Fruit fly (Drosophila melanogaster) whole organism, adult: Measurements from ENCODE around the gene CG6230.

Experiments
- CG11617 ChIP-seq: fragments of 200-800 bp; sonication (Bioruptor generic); optimal IDR thresholded peaks from 2 replicates; lab custom pipeline; 2017; ENCODE audit warnings: mild to moderate bottlenecking, missing biosample characterization, missing genetic modification reagents, missing genetic modification characterization
- CG12768 ChIP-seq: fragments of 200-800 bp; sonication (Bioruptor generic); optimal IDR thresholded peaks from 2 replicates; lab custom pipeline; 2017; ENCODE audit warnings: missing biosample characterization, missing genetic modification characterization, mild to moderate bottlenecking, moderate library complexity, missing genetic modification reagents
- CG1620 ChIP-seq: fragments of 200-800 bp; sonication (Bioruptor generic); optimal IDR thresholded peaks from 2 replicates; lab custom pipeline; 2016; ENCODE audit warnings: missing biosample characterization, missing genetic modification characterization
- CG5204 ChIP-seq: fragments of 200-800 bp; sonication (Bioruptor generic); optimal IDR thresholded peaks from 2 replicates; lab custom pipeline; 2016; ENCODE audit warnings: missing biosample characterization, missing genetic modification characterization
- CG7045 ChIP-seq: fragments of 200-800 bp; sonication (Bioruptor generic); optimal IDR thresholded peaks from 2 replicates; lab custom pipeline; 2017; ENCODE audit warnings: missing biosample characterization, mild to moderate bottlenecking, missing genetic modification characterization
- Clk ChIP-seq: fragments of 200-800 bp; sonication (Bioruptor generic); optimal IDR thresholded peaks from 2 replicates; lab custom pipeline; 2017; ENCODE audit warnings: missing biosample characterization, missing genetic modification characterization
- bab1 ChIP-seq: fragments of 200-800 bp; sonication (Bioruptor generic); optimal IDR thresholded peaks from 3 replicates; lab custom pipeline; 2019; ENCODE audit warnings: missing biosample characterization, mild to moderate bottlenecking, missing genetic modification characterization, moderate library complexity
- kay ChIP-seq: fragments of 200-800 bp; sonication (Bioruptor generic); peaks from one replicate; lab custom pipeline; 2016; ENCODE audit warnings: missing biosample characterization, missing genetic modification characterization, borderline replicate concordance
- ovo ChIP-seq: fragments of 200-800 bp; sonication (Bioruptor generic); optimal IDR thresholded peaks from 2 replicates; lab custom pipeline; 2016; ENCODE audit warnings: missing biosample characterization, missing genetic modification characterization
- tj ChIP-seq: fragments of 200-800 bp; sonication (Bioruptor generic); optimal IDR thresholded peaks from 3 replicates; lab custom pipeline; 2017; ENCODE audit warnings: missing biosample characterization, mild to moderate bottlenecking, missing genetic modification characterization, moderate library complexity

DNA sequence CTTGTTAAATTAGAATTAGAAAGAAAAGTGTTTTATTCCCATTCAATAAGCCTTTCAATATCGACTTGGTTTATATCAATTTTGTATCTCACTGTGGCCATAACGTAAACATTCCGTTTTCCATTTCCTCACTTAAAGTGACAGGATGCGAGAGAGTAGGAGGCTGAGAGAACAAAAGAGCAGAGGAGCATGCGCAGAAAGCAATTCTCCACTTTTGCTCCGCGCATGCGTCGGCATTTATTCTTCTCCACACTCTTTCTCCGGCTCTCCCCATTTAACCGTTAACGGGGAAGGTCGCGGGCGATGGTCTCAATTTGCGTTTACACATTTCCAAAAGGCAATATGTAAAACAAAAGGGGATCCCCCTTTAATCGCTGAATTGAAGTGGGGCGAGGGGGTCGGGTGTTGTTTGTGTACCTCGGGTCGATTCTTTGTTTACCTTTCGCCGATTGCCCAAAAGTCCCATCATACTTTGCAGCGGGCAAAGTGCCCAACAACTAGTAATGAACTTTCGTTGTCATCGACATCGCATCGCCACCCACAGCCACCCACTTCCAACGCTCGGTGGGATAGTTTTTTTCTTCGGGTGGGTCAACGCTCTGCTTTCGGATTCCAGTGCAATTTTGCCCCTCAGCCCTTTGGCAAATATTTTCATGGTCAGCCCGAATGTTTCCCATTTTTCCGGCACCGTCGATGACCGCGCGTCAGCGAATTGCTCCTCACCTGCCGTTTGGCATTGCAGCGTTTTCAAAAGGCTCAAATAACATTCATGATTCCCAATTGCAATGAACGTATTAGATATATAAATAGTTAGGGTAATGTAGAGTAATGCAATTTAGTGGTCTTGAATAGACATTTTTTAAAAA is 48.8 kb upstream of the CG6230 start:
- TF ChIP-seq Clk (no peak), ovo (GFP tag; lab: Kevin White, UChicago) (no peak), CG5204 (no peak), kay (no peak), bab1 (GFP tag; lab: Kevin White, UChicago) (no peak), CG12768 (GFP tag; lab: Kevin White, UChicago) (no peak), tj (GFP tag; lab: Kevin White, UChicago) (peak; percentile 95), CG11617 (GFP tag; lab: Kevin White, UChicago) (no peak), CG7045 (GFP tag; lab: Kevin White, UChicago) (no peak), CG1620 (GFP tag; lab: Kevin White, UChicago) (no peak)
